Worm (Caenorhabditis elegans): ENCODE results near the gene B0244.9.
A peak's percentile ranks its signal among the peaks of the same experiment; 100 is the strongest.

Gene B0244.9

DNA sequence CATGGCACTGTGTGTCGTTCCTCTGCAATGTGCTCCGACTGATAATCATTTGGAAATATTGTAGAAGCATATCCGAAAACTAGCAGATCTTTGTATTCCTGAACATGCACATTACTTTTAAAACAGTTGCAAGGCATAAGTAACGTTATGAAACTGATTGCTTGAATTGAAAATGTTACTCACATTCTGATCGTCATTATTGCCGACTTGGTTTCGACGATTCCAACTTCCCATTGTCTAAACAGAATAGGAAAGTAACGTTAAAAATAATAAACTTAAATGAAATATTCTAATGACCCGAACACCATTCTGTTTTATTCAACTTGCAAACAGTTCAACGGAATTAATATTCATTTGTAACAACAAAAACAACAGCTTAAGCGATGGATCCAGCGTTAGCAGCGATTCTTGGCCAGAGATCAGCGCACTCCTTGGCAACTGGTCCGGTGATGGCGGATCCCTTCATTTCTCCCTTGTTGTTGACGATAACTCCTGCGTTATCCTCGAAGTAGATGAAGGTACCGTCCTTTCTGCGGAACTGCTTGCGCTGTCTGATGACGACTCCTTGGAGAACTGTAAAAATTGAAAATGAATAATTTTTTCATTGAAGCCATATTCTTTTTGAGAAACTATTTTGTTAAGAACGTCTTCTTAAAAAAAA lies 25.5 kb downstream of the B0244.9 start, which contains the start of gene swp-1 (continued):
- TF ChIP-seq Y75B8A.6 (GFP tag; IDR thresholded peaks at IDR 0.05) (no peak), R02D3.7 (tag; optimal IDR thresholded peaks at IDR 0.05) (peak; percentile 20), unc-130 (GFP tag; optimal IDR thresholded peaks at IDR 0.05) (peak; percentile 5), egl-43 (GFP tag; IDR thresholded peaks at IDR 0.05) (no peak), hlh-11 (tag; optimal IDR thresholded peaks at IDR 0.05) (no peak), T26A8.4 (GFP tag; IDR thresholded peaks at IDR 0.05) (no peak), T20F7.1 (GFP tag; optimal IDR thresholded peaks at IDR 0.05) (no peak), lin-13 (GFP tag; optimal IDR thresholded peaks at IDR 0.05) (no peak), F44E2.7 (GFP tag; IDR thresholded peaks at IDR 0.05) (no peak), F10B5.3 (tag; optimal IDR thresholded peaks at IDR 0.05) (no peak), unc-62 (GFP tag; optimal IDR thresholded peaks at IDR 0.05 in 1 of 2) (peak in 1 of 2 experiments; percentile 72), unc-62 (tag; optimal IDR thresholded peaks at IDR 0.05) (no peak), rbr-2 (tag; optimal IDR thresholded peaks at IDR 0.05) (no peak), nhr-48 (tag; optimal IDR thresholded peaks at IDR 0.05) (no peak), zag-1 (tag; optimal IDR thresholded peaks at IDR 0.05) (no peak), nhr-237 (tag; optimal IDR thresholded peaks at IDR 0.05) (no peak), daf-16 (GFP tag; optimal IDR thresholded peaks at IDR 0.05) (no peak), daf-16 (tag; optimal IDR thresholded peaks at IDR 0.05) (no peak), skn-1 (tag; optimal IDR thresholded peaks at IDR 0.05) (no peak), ceh-20 (GFP tag; IDR thresholded peaks at IDR 0.05) (no peak), dpl-1 (GFP tag; optimal IDR thresholded peaks at IDR 0.05) (no peak), cey-2 (tag; optimal IDR thresholded peaks at IDR 0.05; ENCODE audit: borderline replicate concordance, insufficient read depth) (no peak)

- TF ChIP-seq ceh-62 (tag; optimal IDR thresholded peaks at IDR 0.05) (no peak), fkh-10 (GFP tag; optimal IDR thresholded peaks at IDR 0.05) (no peak), pqm-1 (tag; optimal IDR thresholded peaks at IDR 0.05) (no peak), D1046.2 (GFP tag; IDR thresholded peaks at IDR 0.05) (no peak), ceh-20 (GFP tag; IDR thresholded peaks at IDR 0.05) (no peak), lir-3 (tag; optimal IDR thresholded peaks at IDR 0.05) (no peak), nhr-41 (GFP tag; IDR thresholded peaks at IDR 0.05) (no peak), zfp-2 (tag; optimal IDR thresholded peaks at IDR 0.05) (no peak), cey-2 (tag; optimal IDR thresholded peaks at IDR 0.05; ENCODE audit: borderline replicate concordance, insufficient read depth) (no peak), mdt-29 (GFP tag; IDR thresholded peaks at IDR 0.05) (no peak)
Measured at ce11 chrIII:5701491-5701890, 29.3 kb downstream of the B0244.9 start.

ce11 chrIII:5697963-5698730 lies 32.7 kb downstream of the B0244.9 start, which contains the start of the genes lgg-3 and rgs-5:
lgg-3 (minus strand) TSS chrIII:5698013.
rgs-5 (plus strand) TSS chrIII:5698555.
- TF ChIP-seq hif-1 (tag; optimal IDR thresholded peaks at IDR 0.05) (peak in 1 of 2 experiments; percentile 22), hlh-11 (tag; optimal IDR thresholded peaks at IDR 0.05) (peak; percentile 52), daf-16 (GFP tag; optimal IDR thresholded peaks at IDR 0.05) (no peak), daf-16 (tag; optimal IDR thresholded peaks at IDR 0.05) (peak; percentile 8), F49E8.2 (tag; optimal IDR thresholded peaks at IDR 0.05; ENCODE audit: borderline replicate concordance) (peak; percentile 82), dpl-1 (GFP tag; optimal IDR thresholded peaks at IDR 0.05) (peak; percentile 58), snpc-4 (tag; optimal IDR thresholded peaks at IDR 0.05) (no peak), unc-39 (tag; optimal IDR thresholded peaks at IDR 0.05) (no peak), nhr-6 (tag; optimal IDR thresholded peaks at IDR 0.05) (peak; percentile 2), lin-13 (GFP tag; optimal IDR thresholded peaks at IDR 0.05) (peak; percentile 17), nhr-28 (tag; optimal IDR thresholded peaks at IDR 0.05) (peak; percentile 51), rbr-2 (tag; optimal IDR thresholded peaks at IDR 0.05) (peak; percentile 14), mep-1 (tag; optimal IDR thresholded peaks at IDR 0.05) (peak; percentile 60), lsy-2 (tag; optimal IDR thresholded peaks at IDR 0.05) (peak in 1 of 2 experiments; percentile 64), mes-2 (tag; optimal IDR thresholded peaks at IDR 0.05; ENCODE audit: poor library complexity, severe bottlenecking) (peak; percentile 71), lin-38 (GFP tag; IDR thresholded peaks at IDR 0.05) (peak; percentile 39; the same call in 1 of the 2 replicates), dve-1 (tag; optimal IDR thresholded peaks at IDR 0.05; ENCODE audit: insufficient read depth) (peak; percentile 1), arid-1 (GFP tag; conservative IDR thresholded peaks at IDR 0.05) (no peak), dmd-6 (GFP tag; IDR thresholded peaks at IDR 0.05) (no peak), hlh-30 (tag; optimal IDR thresholded peaks at IDR 0.05; ENCODE audit: insufficient read depth) (peak; percentile 44)

All from whole organism, L4 larva.